Worm (Caenorhabditis elegans) whole organism, midembryonic: Measurements from ENCODE around the gene T09A5.14.

ENCODE experiments used
- T22C8.4 ChIP-seq: fragments of 200-800 bp; sonication (Bioruptor generic); IDR thresholded peaks from 2 replicates; pipeline ENCODE4 v1.3.6; 2022; ENCODE audit warnings: missing genetic modification characterization, missing compliant biosample characterization
- cog-1 ChIP-seq: sonication (generic microtip); optimal IDR thresholded peaks from 2 replicates; lab custom pipeline; 2016; ENCODE audit warnings: missing genetic modification characterization, missing compliant biosample characterization
- flt-1 ChIP-seq: fragments of 200-800 bp; sonication (Bioruptor generic); IDR thresholded peaks from 2 replicates; pipeline ENCODE4 v1.3.6; 2022; ENCODE audit warnings: missing genetic modification characterization, missing compliant biosample characterization
- klf-2 ChIP-seq: fragments of 200-800 bp; sonication (Bioruptor generic); conservative IDR thresholded peaks from 2 replicates; pipeline ENCODE4 v1.3.6; 2022; ENCODE audit warnings: missing genetic modification reagents, missing genetic modification characterization, missing compliant biosample characterization
- med-1 ChIP-seq: sonication (generic microtip); optimal IDR thresholded peaks from 2 replicates; lab custom pipeline; 2017; ENCODE audit warnings: missing genetic modification characterization, mild to moderate bottlenecking, missing compliant biosample characterization, antibody characterized with exemption, missing genetic modification reagents; ENCODE audit not compliant: insufficient read depth
- ref-1 ChIP-seq: fragments of 200-800 bp; sonication (Bioruptor generic); conservative IDR thresholded peaks from 2 replicates; pipeline ENCODE4 v1.3.6; 2022; ENCODE audit warnings: missing genetic modification reagents, missing genetic modification characterization, missing compliant biosample characterization
- tab-1 ChIP-seq: fragments of 200-800 bp; sonication (Bioruptor generic); IDR thresholded peaks from 2 replicates; pipeline ENCODE4 v1.3.6; 2022; ENCODE audit warnings: missing genetic modification characterization, missing compliant biosample characterization
- ztf-23 ChIP-seq: fragments of 200-800 bp; sonication (Bioruptor generic); IDR thresholded peaks from 2 replicates; pipeline ENCODE4 v1.3.6; 2022; ENCODE audit warnings: missing genetic modification reagents, missing genetic modification characterization, missing compliant biosample characterization
- ztf-29 ChIP-seq: fragments of 200-800 bp; sonication (Bioruptor generic); IDR thresholded peaks from 2 replicates; pipeline ENCODE4 v1.3.6; 2022; ENCODE audit warnings: missing genetic modification reagents, missing genetic modification characterization, missing compliant biosample characterization

The T09A5.14 gene

DNA sequence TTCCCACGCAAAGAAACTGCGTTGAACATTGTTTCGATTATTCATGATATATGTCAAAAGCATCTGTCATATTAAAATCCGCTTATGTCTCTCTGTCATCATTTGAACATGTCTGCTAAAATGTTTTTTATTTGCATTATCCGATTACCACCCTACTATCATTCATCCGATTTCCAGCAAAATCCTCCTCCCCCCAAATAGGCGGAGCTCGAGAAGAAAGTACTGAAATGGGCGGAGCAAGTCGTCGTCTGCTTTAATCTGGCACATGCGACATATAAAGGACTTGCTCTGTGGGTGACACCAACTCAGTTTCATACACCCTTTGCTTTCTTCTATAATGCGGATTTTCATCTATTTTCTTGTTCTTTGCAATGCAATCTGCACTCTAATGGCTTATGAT is at the start of gene T09A5.14:
TSS of gene T09A5.14 (plus strand) at position 301 of the 400 bp plus-strand sequence.
- TF ChIP-seq flt-1 (GFP tag; lab: Robert Waterston, UW) (no peak), tab-1 (GFP tag; lab: Robert Waterston, UW) (no peak), T22C8.4 (GFP tag; lab: Robert Waterston, UW) (no peak), ztf-23 (GFP tag; lab: Robert Waterston, UW) (no peak), med-1 (GFP tag; lab: Kevin White, UChicago) (no peak), ref-1 (no peak), klf-2 (GFP tag; lab: Robert Waterston, UW) (no peak), ztf-29 (GFP tag; lab: Robert Waterston, UW) (no peak), cog-1 (tag; lab: Kevin White, UChicago) (no peak)

DNA sequence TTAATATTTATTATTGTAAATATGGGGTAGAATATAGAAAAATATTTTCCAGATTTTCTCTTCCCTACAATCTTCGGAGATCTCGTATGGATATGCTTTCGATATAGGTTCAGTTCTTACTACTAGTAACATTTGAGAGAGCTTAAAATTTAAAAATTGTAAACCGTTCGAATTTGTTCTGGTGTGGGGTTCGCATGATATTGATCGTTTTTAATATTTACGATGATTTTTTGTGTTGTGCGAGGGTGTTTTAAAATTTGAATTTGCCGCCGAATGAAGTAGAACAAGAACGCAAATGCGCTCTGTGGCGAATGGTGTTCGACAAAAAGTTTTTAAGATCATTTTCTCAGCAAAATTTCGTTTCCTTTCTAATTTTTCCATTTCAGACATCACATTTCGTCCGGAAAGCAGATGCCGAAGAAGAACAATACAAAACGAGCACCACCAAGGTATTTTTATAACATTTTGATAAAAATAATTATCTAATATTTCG is 48.6 kb upstream of the T09A5.14 start, which contains the start of gene skr-17:
TSS of gene skr-17 (plus strand) at position 51 of the 493 bp plus-strand sequence.
- TF ChIP-seq ztf-29 (GFP tag; lab: Robert Waterston, UW) (no peak), ref-1 (no peak), ztf-23 (GFP tag; lab: Robert Waterston, UW) (no peak), tab-1 (GFP tag; lab: Robert Waterston, UW) (no peak), med-1 (GFP tag; lab: Kevin White, UChicago) (no peak), T22C8.4 (GFP tag; lab: Robert Waterston, UW) (no peak), cog-1 (tag; lab: Kevin White, UChicago) (no peak), klf-2 (GFP tag; lab: Robert Waterston, UW) (no peak), flt-1 (GFP tag; lab: Robert Waterston, UW) (no peak)

ce11 chrII:7789605-7790004 is 42.5 kb upstream of the T09A5.14 start:
- TF ChIP-seq klf-2 (GFP tag; lab: Robert Waterston, UW) = no peak
- TF ChIP-seq cog-1 (tag; lab: Kevin White, UChicago) = no peak
- no peak for TF ChIP-seq ztf-23 (GFP tag; lab: Robert Waterston, UW)
- no peak for TF ChIP-seq med-1 (GFP tag; lab: Kevin White, UChicago)
- TF ChIP-seq ref-1 = no peak
- TF ChIP-seq tab-1 (GFP tag; lab: Robert Waterston, UW) = no peak
- no peak for TF ChIP-seq ztf-29 (GFP tag; lab: Robert Waterston, UW)
- TF ChIP-seq flt-1 (GFP tag; lab: Robert Waterston, UW) = no peak
- no peak for TF ChIP-seq T22C8.4 (GFP tag; lab: Robert Waterston, UW)

- no peak for TF ChIP-seq ztf-29 (GFP tag; lab: Robert Waterston, UW)
- TF ChIP-seq ztf-23 (GFP tag; lab: Robert Waterston, UW) = no peak
Observed at ce11 chrII:7790324-7790898, 41.7 kb upstream of the T09A5.14 start, which contains the start of gene srlf-1. srlf-1 (plus strand) TSS chrII:7790591.

ce11 chrII:7791408-7792050 is 40.6 kb upstream of the T09A5.14 start:
- TF ChIP-seq ref-1 (no peak), med-1 (GFP tag; lab: Kevin White, UChicago) (no peak), klf-2 (GFP tag; lab: Robert Waterston, UW) (no peak), ztf-29 (GFP tag; lab: Robert Waterston, UW) (no peak)

- TF ChIP-seq ref-1 = no peak
- no peak for TF ChIP-seq klf-2 (GFP tag; lab: Robert Waterston, UW)
- no peak for TF ChIP-seq ztf-29 (GFP tag; lab: Robert Waterston, UW)
- TF ChIP-seq ztf-23 (GFP tag; lab: Robert Waterston, UW) = no peak
Observed at ce11 chrII:7792514-7792913, 39.6 kb upstream of the T09A5.14 start.

DNA sequence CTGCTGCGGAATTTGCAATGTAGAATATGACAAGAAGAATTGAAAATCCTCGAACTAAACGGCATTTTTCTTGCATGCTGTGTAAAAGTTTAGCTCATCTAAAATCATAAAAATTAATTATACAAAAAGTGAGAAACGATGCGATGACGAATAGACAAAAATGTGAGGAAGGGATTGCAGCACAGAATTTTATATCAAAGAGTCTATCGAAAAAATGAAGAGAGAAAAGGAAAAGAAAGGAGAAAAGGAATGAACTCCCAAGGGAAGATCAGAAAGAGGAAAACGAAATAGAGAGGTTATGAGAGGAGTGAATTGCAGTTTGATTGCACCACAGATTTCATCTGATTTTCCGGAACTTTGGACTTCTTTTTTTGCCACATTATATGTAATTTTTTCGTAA is 37.9 kb upstream of the T09A5.14 start, which contains the start of gene glr-4:
TSS of gene glr-4 (minus strand) at position 101 of the 400 bp plus-strand sequence.
- no peak for TF ChIP-seq ref-1
- TF ChIP-seq tab-1 (GFP tag; lab: Robert Waterston, UW) = no peak

DNA sequence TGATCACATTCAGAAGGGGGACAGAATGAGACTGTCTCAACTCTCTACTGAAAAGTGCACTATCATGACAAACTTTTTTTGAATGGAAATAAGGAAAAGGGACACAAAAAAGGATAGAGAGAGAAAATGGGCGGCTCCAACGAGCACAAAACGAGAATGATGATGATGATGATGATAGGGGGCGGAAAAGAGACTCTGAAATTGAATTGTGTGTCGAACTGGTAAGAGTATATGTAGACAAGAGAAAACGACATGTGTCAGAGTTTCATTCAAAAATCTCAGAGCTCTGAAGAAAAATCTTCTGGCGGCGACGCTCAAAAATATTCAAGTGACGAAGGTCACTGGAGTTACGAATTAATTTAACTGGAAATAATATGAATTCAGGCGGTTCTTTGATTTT is 36.9 kb upstream of the T09A5.14 start:
- TF ChIP-seq ztf-23 (GFP tag; lab: Robert Waterston, UW) (no peak), tab-1 (GFP tag; lab: Robert Waterston, UW) (no peak), med-1 (GFP tag; lab: Kevin White, UChicago) (no peak), klf-2 (GFP tag; lab: Robert Waterston, UW) (no peak), ztf-29 (GFP tag; lab: Robert Waterston, UW) (no peak), ref-1 (no peak), cog-1 (tag; lab: Kevin White, UChicago) (no peak), flt-1 (GFP tag; lab: Robert Waterston, UW) (no peak), T22C8.4 (GFP tag; lab: Robert Waterston, UW) (no peak)

DNA sequence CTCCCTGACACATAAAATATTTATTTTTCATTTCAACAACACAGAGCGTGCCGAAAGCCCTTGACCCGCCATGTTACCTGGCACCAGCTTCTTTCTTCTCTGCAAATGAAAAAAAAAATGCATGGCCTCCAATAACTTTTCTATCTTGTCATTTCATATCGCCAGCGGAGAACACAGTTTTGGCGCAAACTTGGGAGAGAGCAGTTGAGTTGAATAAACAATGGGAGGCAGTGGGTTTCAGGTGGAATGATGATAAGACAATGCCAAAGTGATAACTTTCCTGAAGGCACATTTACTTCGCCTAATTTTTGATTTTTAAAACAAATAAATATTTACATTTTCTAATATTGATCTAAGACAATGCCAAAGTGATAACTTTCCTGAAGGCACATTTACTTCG is 30.9 kb upstream of the T09A5.14 start:
- TF ChIP-seq ztf-23 (GFP tag; lab: Robert Waterston, UW) (no peak), ztf-29 (GFP tag; lab: Robert Waterston, UW) (no peak), cog-1 (tag; lab: Kevin White, UChicago) (no peak), flt-1 (GFP tag; lab: Robert Waterston, UW) (no peak), T22C8.4 (GFP tag; lab: Robert Waterston, UW) (no peak), klf-2 (GFP tag; lab: Robert Waterston, UW) (no peak), ref-1 (no peak), med-1 (GFP tag; lab: Kevin White, UChicago) (no peak), tab-1 (GFP tag; lab: Robert Waterston, UW) (no peak)
